Fruit fly (Drosophila melanogaster) S2 (cell line): Measurements from ENCODE around the gene Piezo.

Experiments used
- CG8478 ChIP-seq: fragments of >200 bp; optimal IDR thresholded peaks from 2 replicates; lab custom pipeline; 2018
- CTCF ChIP-seq, 2 experiments: fragments of >200 bp; optimal IDR thresholded peaks; 2 replicates each; lab custom pipeline; 2018

dm6 chr2L:8126849-8127602 lies 35.8 kb upstream of the Piezo start, which contains the start of the genes CG12375 and CG8668:
- TF ChIP-seq CTCF (optimal IDR thresholded peaks at IDR 0.05; lab: Kevin White, UChicago) (no peak), CG8478 (lab: Kevin White, UChicago) (no peak)
